Worm (Caenorhabditis elegans) whole organism, L4 larva: ENCODE measurements around the gene hecw-1.

Source experiments
- F10B5.3 ChIP-seq: sonication (generic microtip); optimal IDR thresholded peaks from 2 replicates; lab custom pipeline; 2016; ENCODE audit warnings: mild to moderate bottlenecking, missing genetic modification characterization, missing compliant biosample characterization
- F26F4.8 ChIP-seq: fragments of 200-800 bp; sonication (Bioruptor generic); conservative IDR thresholded peaks from 2 replicates; pipeline ENCODE4 v1.3.6; 2022; ENCODE audit warnings: missing genetic modification characterization, missing compliant biosample characterization
- R02D3.7 ChIP-seq: fragments of 150-350 bp; sonication (generic microtip); optimal IDR thresholded peaks from 3 replicates; lab custom pipeline; 2014; ENCODE audit warnings: missing biosample characterization, missing genetic modification characterization
- T20F7.1 ChIP-seq: fragments of 200-800 bp; sonication (Bioruptor generic); optimal IDR thresholded peaks from 2 replicates; lab custom pipeline; 2018; ENCODE audit warnings: mild to moderate bottlenecking, missing genetic modification characterization, missing compliant biosample characterization
- T26A8.4 ChIP-seq: fragments of 200-800 bp; sonication (Bioruptor generic); IDR thresholded peaks from 2 replicates; pipeline ENCODE4 v1.3.6; 2022; ENCODE audit warnings: missing genetic modification characterization, missing compliant biosample characterization
- Y48G9A.11 ChIP-seq: fragments of 200-800 bp; sonication (Bioruptor generic); IDR thresholded peaks from 2 replicates; pipeline ENCODE4 v1.3.6; 2022; ENCODE audit warnings: missing genetic modification reagents, missing genetic modification characterization, missing compliant biosample characterization
- Y75B8A.6 ChIP-seq: fragments of 200-800 bp; sonication (Bioruptor generic); IDR thresholded peaks from 2 replicates; pipeline ENCODE4 v1.3.6; 2022; ENCODE audit warnings: missing genetic modification reagents, missing genetic modification characterization, missing compliant biosample characterization
- ZK337.2 ChIP-seq: fragments of 200-800 bp; sonication (Bioruptor generic); IDR thresholded peaks from 2 replicates; pipeline ENCODE4 v1.3.6; 2022; ENCODE audit warnings: missing genetic modification reagents, missing genetic modification characterization, missing compliant biosample characterization
- ZK546.5 ChIP-seq, 2 experiments: sonication (generic microtip); optimal IDR thresholded peaks; 2 replicates each; lab custom pipeline; 2017; ENCODE audit warnings: missing biosample characterization in 2 of 2, missing genetic modification characterization in 2 of 2
- aly-2 ChIP-seq: sonication (generic microtip); optimal IDR thresholded peaks from 2 replicates; lab custom pipeline; 2018; ENCODE audit warnings: missing biosample characterization, missing genetic modification characterization
- ceh-28 ChIP-seq: fragments of 150-350 bp; optimal IDR thresholded peaks from 2 replicates; lab custom pipeline; 2014; ENCODE audit warnings: missing biosample characterization, missing genetic modification reagents, missing genetic modification characterization
- ceh-32 ChIP-seq: sonication (generic microtip); optimal IDR thresholded peaks from 2 replicates; lab custom pipeline; 2016; ENCODE audit warnings: mild to moderate bottlenecking, missing genetic modification characterization, missing compliant biosample characterization; ENCODE audit not compliant: poor library complexity
- ceh-82 ChIP-seq: sonication (generic microtip); optimal IDR thresholded peaks from 2 replicates; lab custom pipeline; 2017; ENCODE audit warnings: missing biosample characterization, missing genetic modification characterization
- daf-19 ChIP-seq: fragments of 200-800 bp; sonication (Bioruptor generic); conservative IDR thresholded peaks from 2 replicates; pipeline ENCODE4 v1.3.6; 2022; ENCODE audit warnings: missing genetic modification characterization, missing compliant biosample characterization
- dmd-6 ChIP-seq: fragments of 200-800 bp; sonication (Bioruptor generic); IDR thresholded peaks from 2 replicates; pipeline ENCODE4 v1.3.6; 2022; ENCODE audit warnings: missing genetic modification reagents, missing genetic modification characterization, missing compliant biosample characterization
- dmd-8 ChIP-seq: fragments of 200-800 bp; sonication (Bioruptor generic); IDR thresholded peaks from 2 replicates; pipeline ENCODE4 v1.3.6; 2022; ENCODE audit warnings: missing genetic modification characterization, missing compliant biosample characterization
- dve-1 ChIP-seq: sonication (generic microtip); optimal IDR thresholded peaks from 2 replicates; lab custom pipeline; 2017; ENCODE audit warnings: antibody characterized with exemption, mild to moderate bottlenecking, missing genetic modification characterization, missing compliant biosample characterization; ENCODE audit not compliant: insufficient read depth
- fkh-10 ChIP-seq: fragments of 150-350 bp; optimal IDR thresholded peaks from 2 replicates; lab custom pipeline; 2014; ENCODE audit warnings: missing biosample characterization, missing genetic modification reagents, missing genetic modification characterization
- fos-1 ChIP-seq: fragments of 150-350 bp; optimal IDR thresholded peaks from 2 replicates; lab custom pipeline; 2014; ENCODE audit warnings: missing biosample characterization, missing genetic modification characterization
- hlh-11 ChIP-seq: fragments of 200-800 bp; sonication (Bioruptor generic); optimal IDR thresholded peaks from 2 replicates; lab custom pipeline; 2018; ENCODE audit warnings: mild to moderate bottlenecking, missing genetic modification characterization, missing compliant biosample characterization
- jun-1 ChIP-seq: fragments of 150-350 bp; optimal IDR thresholded peaks from 2 replicates; lab custom pipeline; 2014; ENCODE audit warnings: missing biosample characterization, missing genetic modification reagents, missing genetic modification characterization
- lim-7 ChIP-seq: fragments of 200-800 bp; sonication (Bioruptor generic); IDR thresholded peaks from 2 replicates; pipeline ENCODE4 v1.3.6; 2022; ENCODE audit warnings: missing genetic modification characterization, missing compliant biosample characterization
- lin-13 ChIP-seq: fragments of 150-350 bp; optimal IDR thresholded peaks from 2 replicates; lab custom pipeline; 2014; ENCODE audit warnings: missing biosample characterization, missing genetic modification reagents, missing genetic modification characterization
- lin-15B ChIP-seq: fragments of 150-350 bp; sonication (generic microtip); optimal IDR thresholded peaks from 3 replicates; lab custom pipeline; 2014; ENCODE audit warnings: missing biosample characterization, missing genetic modification characterization
- lin-38 ChIP-seq: fragments of 200-800 bp; sonication (Bioruptor generic); IDR thresholded peaks from 2 replicates; pipeline ENCODE4 v1.3.6; 2022; ENCODE audit warnings: missing genetic modification reagents, missing genetic modification characterization, missing compliant biosample characterization
- lin-39 ChIP-seq: fragments of 150-350 bp; optimal IDR thresholded peaks from 2 replicates; lab custom pipeline; 2014; ENCODE audit warnings: missing biosample characterization, missing genetic modification reagents, missing genetic modification characterization
- madf-9 ChIP-seq: fragments of 200-800 bp; sonication (Bioruptor generic); conservative IDR thresholded peaks from 2 replicates; pipeline ENCODE4 v1.3.6; 2022; ENCODE audit warnings: missing genetic modification reagents, missing genetic modification characterization, missing compliant biosample characterization
- mdt-29 ChIP-seq: fragments of 200-800 bp; sonication (Bioruptor generic); IDR thresholded peaks from 2 replicates; pipeline ENCODE4 v1.3.6; 2022; ENCODE audit warnings: missing genetic modification reagents, missing genetic modification characterization, missing compliant biosample characterization
- mep-1 ChIP-seq: fragments of 150-350 bp; sonication (generic microtip); optimal IDR thresholded peaks from 3 replicates; lab custom pipeline; 2014; ENCODE audit warnings: missing biosample characterization, missing genetic modification characterization
- nhr-10 ChIP-seq: fragments of 150-350 bp; optimal IDR thresholded peaks from 2 replicates; lab custom pipeline; 2014; ENCODE audit warnings: missing biosample characterization, missing genetic modification characterization
- nhr-102 ChIP-seq: sonication (generic microtip); optimal IDR thresholded peaks from 2 replicates; lab custom pipeline; 2016; ENCODE audit warnings: mild to moderate bottlenecking, missing genetic modification characterization, moderate library complexity, missing compliant biosample characterization
- nhr-11 ChIP-seq: fragments of 150-350 bp; optimal IDR thresholded peaks from 2 replicates; lab custom pipeline; 2014; ENCODE audit warnings: missing biosample characterization, missing genetic modification characterization
- nhr-111 ChIP-seq: fragments of 200-800 bp; sonication (Bioruptor generic); optimal IDR thresholded peaks from 2 replicates; lab custom pipeline; 2018; ENCODE audit warnings: mild to moderate bottlenecking, missing genetic modification characterization, missing compliant biosample characterization
- nhr-237 ChIP-seq: sonication (generic microtip); optimal IDR thresholded peaks from 2 replicates; lab custom pipeline; 2017; ENCODE audit warnings: missing biosample characterization, missing genetic modification characterization
- nhr-28 ChIP-seq: fragments of 150-350 bp; optimal IDR thresholded peaks from 2 replicates; lab custom pipeline; 2014; ENCODE audit warnings: missing biosample characterization, missing genetic modification characterization
- nhr-42 ChIP-seq: fragments of 200-800 bp; sonication (Bioruptor generic); IDR thresholded peaks from 2 replicates; pipeline ENCODE4 v1.3.6; 2022; ENCODE audit warnings: missing genetic modification characterization, missing compliant biosample characterization
- nhr-48 ChIP-seq: sonication (generic microtip); optimal IDR thresholded peaks from 2 replicates; lab custom pipeline; 2016; ENCODE audit warnings: mild to moderate bottlenecking, missing genetic modification characterization, missing compliant biosample characterization
- nhr-76 ChIP-seq: fragments of 150-350 bp; optimal IDR thresholded peaks from 2 replicates; lab custom pipeline; 2014; ENCODE audit warnings: missing biosample characterization, missing genetic modification characterization
- pha-4 ChIP-seq, 2 experiments: fragments of 150-350 bp in 1 of 2; fragments of 200-800 bp in 1 of 2; sonication (Bioruptor generic) in 1 of 2; IDR thresholded peaks in 1 of 2; optimal IDR thresholded peaks in 1 of 2; 2 replicates each; pipeline versions ENCODE4 v1.3.6 to Lab custom; 2014 to 2022; ENCODE audit warnings: missing genetic modification characterization in 2 of 2, missing genetic modification reagents in 2 of 2, missing biosample characterization in 1 of 2, missing compliant biosample characterization in 1 of 2
- php-3 ChIP-seq: fragments of 200-800 bp; sonication (Bioruptor generic); IDR thresholded peaks from 2 replicates; pipeline ENCODE4 v1.3.6; 2022; ENCODE audit warnings: missing genetic modification reagents, missing genetic modification characterization, missing compliant biosample characterization
- pqm-1 ChIP-seq: sonication (generic microtip); optimal IDR thresholded peaks from 2 replicates; lab custom pipeline; 2017; ENCODE audit warnings: missing biosample characterization, missing genetic modification characterization
- rbr-2 ChIP-seq: sonication (generic microtip); optimal IDR thresholded peaks from 2 replicates; lab custom pipeline; 2016; ENCODE audit warnings: missing genotype, missing genetic modification characterization, missing compliant biosample characterization
- saeg-2 ChIP-seq: fragments of 200-800 bp; sonication (Bioruptor generic); IDR thresholded peaks from 2 replicates; pipeline ENCODE4 v1.3.6; 2022; ENCODE audit warnings: missing genetic modification reagents, missing genetic modification characterization, missing compliant biosample characterization
- sdz-12 ChIP-seq: fragments of 200-800 bp; sonication (Bioruptor generic); optimal IDR thresholded peaks from 2 replicates; lab custom pipeline; 2018; ENCODE audit warnings: mild to moderate bottlenecking, missing genetic modification characterization, missing compliant biosample characterization
- snpc-1.2 ChIP-seq: fragments of 200-800 bp; sonication (Bioruptor generic); IDR thresholded peaks from 2 replicates; pipeline ENCODE4 v1.3.6; 2022; ENCODE audit warnings: missing genetic modification reagents, missing genetic modification characterization, missing compliant biosample characterization
- spr-3 ChIP-seq: fragments of 200-800 bp; sonication (Bioruptor generic); optimal IDR thresholded peaks from 2 replicates; lab custom pipeline; 2018; ENCODE audit warnings: mild to moderate bottlenecking, missing genetic modification characterization, missing compliant biosample characterization
- tag-97 ChIP-seq: fragments of 200-800 bp; sonication (Bioruptor generic); IDR thresholded peaks from 2 replicates; pipeline ENCODE4 v1.3.6; 2022; ENCODE audit warnings: missing genetic modification characterization, missing compliant biosample characterization
- unc-130 ChIP-seq: sonication (generic microtip); optimal IDR thresholded peaks from 2 replicates; lab custom pipeline; 2016; ENCODE audit warnings: missing genetic modification reagents, missing genetic modification characterization, missing compliant biosample characterization
- zag-1 ChIP-seq: fragments of 150-350 bp; optimal IDR thresholded peaks from 2 replicates; lab custom pipeline; 2014; ENCODE audit warnings: missing biosample characterization, missing genetic modification characterization
- zfp-2 ChIP-seq: sonication (generic microtip); optimal IDR thresholded peaks from 2 replicates; lab custom pipeline; 2016; ENCODE audit warnings: mild to moderate bottlenecking, missing genetic modification characterization, missing compliant biosample characterization
- zip-11 ChIP-seq: fragments of 200-800 bp; sonication (Bioruptor generic); IDR thresholded peaks from 2 replicates; pipeline ENCODE4 v1.3.6; 2022; ENCODE audit warnings: missing genetic modification characterization, missing compliant biosample characterization

Gene hecw-1

DNA sequence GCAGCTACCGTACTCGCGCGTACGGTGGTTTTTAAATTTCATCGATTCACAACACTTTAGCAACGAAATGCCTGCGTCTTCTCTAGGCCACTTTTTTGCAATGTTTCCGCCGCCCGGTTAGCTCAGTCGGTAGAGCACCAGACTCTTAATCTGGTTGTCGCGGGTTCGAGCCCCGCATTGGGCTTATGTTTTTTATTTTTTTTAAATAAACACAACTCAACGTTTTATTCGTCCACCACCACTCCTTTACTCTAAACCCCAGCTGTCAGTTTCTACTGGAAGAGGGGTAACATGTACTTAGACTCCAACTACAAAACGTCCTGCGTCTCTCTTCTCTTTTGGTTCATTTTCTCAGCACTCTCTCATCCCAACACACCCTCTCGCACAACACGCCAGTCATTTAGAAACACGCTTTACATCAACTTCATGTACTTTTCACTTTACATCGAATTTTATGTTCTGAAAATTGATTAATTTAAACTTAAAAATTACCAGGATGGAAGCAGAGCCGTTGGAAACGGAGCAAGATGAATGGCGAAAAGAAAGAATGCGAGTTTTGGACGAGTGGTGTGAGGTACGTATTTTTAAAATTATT, at the start of gene hecw-1, which contains the start of gene elmd-1:
hecw-1 (minus strand) TSS at position 545 of the 595 bp plus-strand sequence.
elmd-1 (plus strand) TSS at position 494 of the 595 bp plus-strand sequence.
- TF ChIP-seq zip-11 (GFP tag; lab: Robert Waterston, UW) (no peak), saeg-2 (no peak), nhr-42 (GFP tag; lab: Robert Waterston, UW) (0 out of 2 replicates have a peak, but pooled peaks have one; percentile 5), pqm-1 (tag; lab: Kevin White, UChicago) (no peak), ceh-32 (tag; lab: Kevin White, UChicago) (no peak), zag-1 (tag; lab: Kevin White, UChicago) (no peak), jun-1 (no peak), lim-7 (GFP tag; lab: Robert Waterston, UW) (peak; percentile 73), zfp-2 (tag; lab: Kevin White, UChicago) (no peak), sdz-12 (GFP tag; lab: Kevin White, UChicago) (no peak), Y75B8A.6 (GFP tag; lab: Robert Waterston, UW) (no peak), T26A8.4 (GFP tag; lab: Robert Waterston, UW) (peak; percentile 68), nhr-76 (tag; lab: Kevin White, UChicago) (no peak), nhr-102 (no peak), madf-9 (GFP tag; lab: Robert Waterston, UW) (no peak), rbr-2 (peak; percentile 31), mdt-29 (GFP tag; lab: Robert Waterston, UW) (no peak), pha-4 (GFP tag; IDR thresholded peaks at IDR 0.05; lab: Robert Waterston, UW) (peak; percentile 60; the same call in 1 of the 2 replicates), pha-4 (tag; optimal IDR thresholded peaks at IDR 0.05; lab: Kevin White, UChicago) (peak; percentile 51), R02D3.7 (no peak), lin-13 (GFP tag; lab: Kevin White, UChicago) (peak; percentile 63), tag-97 (GFP tag; lab: Robert Waterston, UW) (no peak), unc-130 (peak; percentile 5), snpc-1.2 (GFP tag; lab: Robert Waterston, UW) (0 out of 2 replicates have a peak, but pooled peaks have one; percentile 56), fos-1 (tag; lab: Kevin White, UChicago) (no peak), nhr-237 (tag; lab: Kevin White, UChicago) (no peak), lin-15B (tag; lab: Kevin White, UChicago) (no peak), daf-19 (GFP tag; lab: Robert Waterston, UW) (no peak; the same call in 1 of the 2 replicates), nhr-10 (tag; lab: Kevin White, UChicago) (no peak), ceh-82 (tag; lab: Kevin White, UChicago) (no peak), ceh-28 (tag; lab: Kevin White, UChicago) (no peak), dmd-8 (GFP tag; lab: Robert Waterston, UW) (peak; percentile 85), mep-1 (tag; lab: Kevin White, UChicago) (peak; percentile 58), dve-1 (tag; lab: Kevin White, UChicago) (peak; percentile 73), F26F4.8 (GFP tag; lab: Robert Waterston, UW) (0 out of 2 replicates have a peak, but pooled peaks have one; percentile 59), nhr-111 (GFP tag; lab: Kevin White, UChicago) (no peak), php-3 (peak; percentile 63; the same call in 1 of the 2 replicates), F10B5.3 (no peak), T20F7.1 (GFP tag; lab: Kevin White, UChicago) (no peak), fkh-10 (GFP tag; lab: Kevin White, UChicago) (no peak), hlh-11 (tag; lab: Kevin White, UChicago) (peak; percentile 62), ZK337.2 (GFP tag; lab: Robert Waterston, UW) (no peak), nhr-11 (tag; lab: Kevin White, UChicago) (no peak), ZK546.5 (tag; optimal IDR thresholded peaks at IDR 0.05; lab: Kevin White, UChicago) (no peak), dmd-6 (GFP tag; lab: Robert Waterston, UW) (peak; percentile 76), Y48G9A.11 (GFP tag; lab: Robert Waterston, UW) (peak; percentile 26; the same call in 1 of the 2 replicates), lin-39 (tag; lab: Kevin White, UChicago) (no peak), spr-3 (no peak), nhr-48 (tag; lab: Kevin White, UChicago) (peak; percentile 46), lin-38 (GFP tag; lab: Robert Waterston, UW) (peak; percentile 74), aly-2 (tag; lab: Kevin White, UChicago) (no peak), nhr-28 (tag; lab: Kevin White, UChicago) (peak; percentile 70)
